Fruit fly (Drosophila melanogaster): Measurements from ENCODE around the gene CG1239.

The CG1239 gene

dm6 chr3R:5705469-5706067 lies 27.7 kb upstream of the CG1239 start (continued):
- TF ChIP-seq pum (GFP tag; optimal IDR thresholded peaks at IDR 0.05) (peak; percentile 2), CG13296 (GFP tag; optimal IDR thresholded peaks at IDR 0.05) (no peak), CG14860 (GFP tag; IDR thresholded peaks at IDR 0.05; ENCODE audit: partially characterized antibody) (no peak), CG6854 (GFP tag; optimal IDR thresholded peaks at IDR 0.05) (no peak), CG13424 (tag; optimal IDR thresholded peaks at IDR 0.05) (peak; percentile 82), sug (tag; optimal IDR thresholded peaks at IDR 0.05) (no peak), ase (GFP tag; IDR thresholded peaks at IDR 0.05) (0 out of 3 replicates have a peak, but pooled peaks have one; percentile 40), tio (GFP tag; optimal IDR thresholded peaks at IDR 0.05) (peak; percentile 70), exex (tag; optimal IDR thresholded peaks at IDR 0.05) (no peak), emc (GFP tag; optimal IDR thresholded peaks at IDR 0.05) (no peak), Ptx1 (GFP tag; IDR thresholded peaks at IDR 0.05) (peak; percentile 47; the same call in 1 of the 2 replicates), CrebB (tag; optimal IDR thresholded peaks at IDR 0.05) (no peak), lbe (GFP tag; optimal IDR thresholded peaks at IDR 0.05) (no peak), nerfin-1 (tag; optimal IDR thresholded peaks at IDR 0.05) (peak; percentile 63), CG16815 (GFP tag; optimal IDR thresholded peaks at IDR 0.05) (peak; percentile 22), D19A (tag; optimal IDR thresholded peaks at IDR 0.05) (no peak), Doc2 (GFP tag; IDR thresholded peaks at IDR 0.05) (no peak), luna (GFP tag; optimal IDR thresholded peaks at IDR 0.05) (no peak), CG13123 (GFP tag; optimal IDR thresholded peaks at IDR 0.05) (no peak), Lhr (GFP tag; optimal IDR thresholded peaks at IDR 0.05) (peak; percentile 6), Med (GFP tag) (peak; percentile 90), her (GFP tag; optimal IDR thresholded peaks at IDR 0.05) (no peak), CG15696 (tag; optimal IDR thresholded peaks at IDR 0.05) (peak; percentile 37), CG34422 (GFP tag; IDR thresholded peaks at IDR 0.05) (peak; percentile 53; the same call in 2 of the 3 replicates), Myb (GFP tag; optimal IDR thresholded peaks at IDR 0.05) (no peak), MESR4 (GFP tag; optimal IDR thresholded peaks at IDR 0.05) (no peak), hbn (GFP tag; IDR thresholded peaks at IDR 0.05; ENCODE audit: partially characterized antibody) (no peak), org-1 (GFP tag; optimal IDR thresholded peaks at IDR 0.05) (peak; percentile 61), Nf-YB (GFP tag; optimal IDR thresholded peaks at IDR 0.05) (peak; percentile 53), CG8388 (GFP tag; optimal IDR thresholded peaks at IDR 0.05) (peak; percentile 67), Dref (GFP tag; IDR thresholded peaks at IDR 0.05) (no peak), CG15479 (GFP tag; optimal IDR thresholded peaks at IDR 0.05) (no peak), Fer1 (GFP tag; optimal IDR thresholded peaks at IDR 0.05) (no peak), CG2712 (tag; optimal IDR thresholded peaks at IDR 0.05) (peak; percentile 86), HmgZ (tag; optimal IDR thresholded peaks at IDR 0.05) (peak; percentile 24), CG12236 (GFP tag; optimal IDR thresholded peaks at IDR 0.05) (no peak), Atf6 (GFP tag; IDR thresholded peaks at IDR 0.05) (peak; percentile 55; the same call in 1 of the 2 replicates), CG6765 (GFP tag; optimal IDR thresholded peaks at IDR 0.05) (peak; percentile 61), kni (GFP tag; optimal IDR thresholded peaks at IDR 0.05) (no peak), Asciz (GFP tag; optimal IDR thresholded peaks at IDR 0.05) (peak; percentile 72), jing (GFP tag; optimal IDR thresholded peaks at IDR 0.05) (peak; percentile 40), ap (GFP tag; IDR thresholded peaks at IDR 0.05) (no peak), Adf1 (GFP tag; IDR thresholded peaks at IDR 0.05) (no peak), slp2 (GFP tag; optimal IDR thresholded peaks at IDR 0.05) (peak; percentile 8), chn (GFP tag; optimal IDR thresholded peaks at IDR 0.05) (no peak), CG6272 (GFP tag; IDR thresholded peaks at IDR 0.05) (no peak), CG16779 (GFP tag; IDR thresholded peaks at IDR 0.05) (no peak), Sox100B (GFP tag; optimal IDR thresholded peaks at IDR 0.05) (no peak), ci (GFP tag; IDR thresholded peaks at IDR 0.05) (peak; percentile 58; the same call in 2 of the 3 replicates), CG6254 (GFP tag; optimal IDR thresholded peaks at IDR 0.05) (peak; percentile 64)
